Fruit fly (Drosophila melanogaster) whole organism, embryonic: ENCODE results near the gene PolD3.
A peak's percentile ranks its signal among the peaks of the same experiment; 100 is the strongest.

Experiments
- Bteb2 ChIP-seq: fragments of 200-800 bp; sonication (Bioruptor generic); optimal IDR thresholded peaks from 2 replicates; lab custom pipeline; 2016; ENCODE audit warnings: missing biosample characterization, missing genetic modification characterization
- CG10147 ChIP-seq: fragments of 200-800 bp; sonication (Bioruptor generic); optimal IDR thresholded peaks from 2 replicates; lab custom pipeline; 2019; ENCODE audit warnings: missing biosample characterization, mild to moderate bottlenecking, missing genetic modification characterization, moderate library complexity
- CG11504 ChIP-seq: fragments of 200-800 bp; sonication (Bioruptor generic); optimal IDR thresholded peaks from 3 replicates; lab custom pipeline; 2019; ENCODE audit warnings: missing biosample characterization, mild to moderate bottlenecking, missing genetic modification characterization, moderate library complexity
- CG11695 ChIP-seq: fragments of 200-800 bp; sonication (Bioruptor generic); IDR thresholded peaks from 3 replicates; pipeline ENCODE4 v1.3.6; 2022; ENCODE audit warnings: missing biosample characterization, missing genetic modification characterization
- CG13624 ChIP-seq: fragments of 200-800 bp; sonication (Bioruptor generic); optimal IDR thresholded peaks from 2 replicates; lab custom pipeline; 2016; ENCODE audit warnings: missing biosample characterization, missing genetic modification characterization
- CG1602 ChIP-seq: fragments of 200-800 bp; sonication (Bioruptor generic); optimal IDR thresholded peaks from 3 replicates; lab custom pipeline; 2016; ENCODE audit warnings: missing biosample characterization, missing genetic modification characterization
- CG17361 ChIP-seq: fragments of 200-800 bp; sonication (Bioruptor generic); IDR thresholded peaks from 3 replicates; pipeline ENCODE4 v1.3.6; 2022; ENCODE audit warnings: missing biosample characterization, missing genetic modification characterization
- CG18262 ChIP-seq: fragments of 200-800 bp; optimal IDR thresholded peaks from 3 replicates; lab custom pipeline; 2019; ENCODE audit warnings: missing biosample characterization, mild to moderate bottlenecking, missing genetic modification characterization, moderate library complexity
- CG2116 ChIP-seq: fragments of 200-800 bp; sonication (Bioruptor generic); optimal IDR thresholded peaks from 3 replicates; lab custom pipeline; 2018; ENCODE audit warnings: missing biosample characterization, mild to moderate bottlenecking, missing genetic modification characterization
- CG32532 ChIP-seq: fragments of 200-800 bp; sonication (Bioruptor generic); IDR thresholded peaks from 2 replicates; pipeline ENCODE4 v1.3.6; 2022; ENCODE audit warnings: missing biosample characterization, missing genetic modification characterization
- CG42726 ChIP-seq: fragments of 200-800 bp; sonication (Bioruptor generic); IDR thresholded peaks from 2 replicates; pipeline ENCODE4 v1.3.6; 2022; ENCODE audit warnings: missing biosample characterization, missing genetic modification characterization; ENCODE audit not compliant: partially characterized antibody
- CG43689 ChIP-seq: fragments of 200-800 bp; sonication (Bioruptor generic); IDR thresholded peaks from 2 replicates; pipeline ENCODE4 v1.3.6; 2022; ENCODE audit warnings: missing biosample characterization, missing genetic modification characterization
- CG4617 ChIP-seq: fragments of 200-800 bp; sonication (Bioruptor generic); optimal IDR thresholded peaks from 3 replicates; lab custom pipeline; 2016; ENCODE audit warnings: missing biosample characterization, missing genetic modification characterization, borderline replicate concordance
- CG6254 ChIP-seq: fragments of 200-800 bp; sonication (Bioruptor generic); optimal IDR thresholded peaks from 3 replicates; lab custom pipeline; 2017; ENCODE audit warnings: mild to moderate bottlenecking, missing biosample characterization, missing genetic modification reagents, missing genetic modification characterization
- CG8478 ChIP-seq: fragments of >200 bp; optimal IDR thresholded peaks from 2 replicates; lab custom pipeline; 2018
- CG8924 ChIP-seq: fragments of 200-800 bp; optimal IDR thresholded peaks from 3 replicates; lab custom pipeline; 2019; ENCODE audit warnings: missing biosample characterization, mild to moderate bottlenecking, missing genetic modification characterization, moderate library complexity
- CG9437 ChIP-seq: fragments of 200-800 bp; sonication (Bioruptor generic); optimal IDR thresholded peaks from 2 replicates; lab custom pipeline; 2018; ENCODE audit warnings: missing biosample characterization, mild to moderate bottlenecking, missing genetic modification characterization
- CG9817 ChIP-seq: fragments of 200-800 bp; sonication (Bioruptor generic); optimal IDR thresholded peaks from 2 replicates; lab custom pipeline; 2018; ENCODE audit warnings: missing biosample characterization, mild to moderate bottlenecking, missing genetic modification characterization, moderate library complexity
- Dll ChIP-seq: fragments of 200-800 bp; sonication (Bioruptor generic); IDR thresholded peaks from 4 replicates; pipeline ENCODE4 v1.3.6; 2022; ENCODE audit warnings: missing biosample characterization, missing genetic modification characterization; ENCODE audit not compliant: partially characterized antibody
- Doc3 ChIP-seq: fragments of 200-800 bp; sonication (Bioruptor generic); IDR thresholded peaks from 3 replicates; pipeline ENCODE4 v1.3.6; 2022; ENCODE audit warnings: missing biosample characterization, missing genetic modification characterization; ENCODE audit not compliant: partially characterized antibody
- Dref ChIP-seq: fragments of 200-800 bp; sonication (Bioruptor generic); IDR thresholded peaks from 2 replicates; pipeline ENCODE4 v1.3.6; 2022; ENCODE audit warnings: missing biosample characterization, missing genetic modification characterization
- Fer1 ChIP-seq: fragments of 200-800 bp; sonication (Bioruptor generic); optimal IDR thresholded peaks from 2 replicates; lab custom pipeline; 2017; ENCODE audit warnings: missing biosample characterization, mild to moderate bottlenecking, missing genetic modification characterization
- Scr ChIP-seq: fragments of 200-800 bp; sonication (Bioruptor generic); IDR thresholded peaks from 2 replicates; pipeline ENCODE4 v1.3.6; 2022; ENCODE audit warnings: missing biosample characterization, missing genetic modification characterization; ENCODE audit not compliant: partially characterized antibody
- Six4 ChIP-seq: fragments of 200-800 bp; sonication (Bioruptor generic); optimal IDR thresholded peaks from 2 replicates; lab custom pipeline; 2016; ENCODE audit warnings: missing biosample characterization, missing genetic modification characterization
- ara ChIP-seq: fragments of 200-800 bp; sonication (Bioruptor generic); IDR thresholded peaks from 2 replicates; pipeline ENCODE4 v1.3.6; 2022; ENCODE audit warnings: missing biosample characterization, missing genetic modification characterization
- bab2 ChIP-seq: fragments of 200-800 bp; sonication (Bioruptor generic); optimal IDR thresholded peaks from 2 replicates; lab custom pipeline; 2016; ENCODE audit warnings: missing biosample characterization, missing genetic modification characterization
- cg ChIP-seq: fragments of 200-800 bp; sonication (Bioruptor generic); optimal IDR thresholded peaks from 3 replicates; lab custom pipeline; 2019; ENCODE audit warnings: missing biosample characterization, mild to moderate bottlenecking, missing genetic modification characterization, moderate library complexity
- chm ChIP-seq: fragments of 200-800 bp; sonication (Bioruptor generic); IDR thresholded peaks from 2 replicates; pipeline ENCODE4 v1.3.6; 2022; ENCODE audit warnings: missing biosample characterization, missing genetic modification characterization
- croc ChIP-seq: fragments of 200-800 bp; sonication (Bioruptor generic); conservative IDR thresholded peaks from 3 replicates; pipeline ENCODE4 v1.3.6; 2022; ENCODE audit warnings: missing biosample characterization, missing genetic modification characterization
- fd96Cb ChIP-seq: fragments of 200-800 bp; sonication (Bioruptor generic); optimal IDR thresholded peaks from 2 replicates; lab custom pipeline; 2018; ENCODE audit warnings: missing biosample characterization, mild to moderate bottlenecking, missing genetic modification characterization, moderate library complexity
- grau ChIP-seq: fragments of 200-800 bp; optimal IDR thresholded peaks from 3 replicates; lab custom pipeline; 2019; ENCODE audit warnings: missing biosample characterization, mild to moderate bottlenecking, missing genetic modification characterization, moderate library complexity
- knrl ChIP-seq: fragments of 200-800 bp; sonication (Bioruptor generic); IDR thresholded peaks from 3 replicates; pipeline ENCODE4 v1.3.6; 2022; ENCODE audit warnings: missing biosample characterization, missing genetic modification characterization; ENCODE audit not compliant: partially characterized antibody
- lola ChIP-seq, 3 experiments: fragments of >200 bp in 2 of 3; fragments of 200-800 bp in 1 of 3; sonication (Bioruptor generic) in 1 of 3; optimal IDR thresholded peaks; 2 replicates each; lab custom pipeline; 2017 to 2019; ENCODE audit warnings: missing biosample characterization in 3 of 3, missing genetic modification characterization in 3 of 3, mild to moderate bottlenecking in 1 of 3, moderate library complexity in 1 of 3
- mld ChIP-seq: fragments of 200-800 bp; sonication (Bioruptor generic); IDR thresholded peaks from 3 replicates; pipeline ENCODE4 v1.3.6; 2022; ENCODE audit warnings: missing biosample characterization, missing genetic modification characterization; ENCODE audit not compliant: partially characterized antibody
- nmo ChIP-seq: fragments of 200-800 bp; sonication (Bioruptor generic); optimal IDR thresholded peaks from 2 replicates; lab custom pipeline; 2018; ENCODE audit warnings: missing biosample characterization, mild to moderate bottlenecking, missing genetic modification characterization, moderate library complexity
- otp ChIP-seq: fragments of 200-800 bp; sonication (Bioruptor generic); IDR thresholded peaks from 3 replicates; pipeline ENCODE4, ENCODE4 v1.3.6; 2022; ENCODE audit warnings: missing biosample characterization, missing genetic modification characterization
- pb ChIP-seq: fragments of 200-800 bp; sonication (Bioruptor generic); optimal IDR thresholded peaks from 3 replicates; lab custom pipeline; 2016; ENCODE audit warnings: missing biosample characterization, missing genetic modification characterization
- slbo ChIP-seq: fragments of 200-800 bp; sonication (Bioruptor generic); IDR thresholded peaks from 2 replicates; pipeline ENCODE4 v1.3.6; 2022; ENCODE audit warnings: missing biosample characterization, missing genetic modification characterization
- sob ChIP-seq: fragments of 200-800 bp; sonication (Bioruptor generic); IDR thresholded peaks from 2 replicates; pipeline ENCODE4 v1.3.6; 2022; ENCODE audit warnings: missing biosample characterization, missing genetic modification characterization
- tna ChIP-seq: fragments of 200-800 bp; sonication (Bioruptor generic); IDR thresholded peaks from 2 replicates; pipeline ENCODE4 v1.3.6; 2022; ENCODE audit warnings: missing biosample characterization, missing genetic modification characterization; ENCODE audit not compliant: partially characterized antibody
- trem ChIP-seq: fragments of 200-800 bp; optimal IDR thresholded peaks from 3 replicates; lab custom pipeline; 2019; ENCODE audit warnings: missing biosample characterization, mild to moderate bottlenecking, missing genetic modification characterization, moderate library complexity
- twi ChIP-seq: fragments of 200-800 bp; optimal IDR thresholded peaks from 2 replicates; lab custom pipeline; 2019; ENCODE audit warnings: missing biosample characterization, mild to moderate bottlenecking, missing genetic modification characterization, moderate library complexity
- wor ChIP-seq: fragments of 200-800 bp; sonication (Bioruptor generic); IDR thresholded peaks from 2 replicates; pipeline ENCODE4 v1.3.6; 2022; ENCODE audit warnings: missing biosample characterization, missing genetic modification characterization

Gene PolD3

dm6 chr2L:15271757-15272589 lies 15.9 kb upstream of the PolD3 start, which contains the start of gene Cul3 (continued):
- TF ChIP-seq CG9437 (peak; percentile 13), knrl (GFP tag; lab: Robert Waterston, UW) (peak; percentile 83), nmo (GFP tag; lab: Kevin White, UChicago) (peak; percentile 19), fd96Cb (tag; lab: Kevin White, UChicago) (no peak), CG18262 (tag; lab: Kevin White, UChicago) (peak; percentile 52), CG8924 (tag; lab: Kevin White, UChicago) (peak; percentile 46), chm (GFP tag; lab: Robert Waterston, UW) (no peak), CG43689 (no peak), CG8478 (lab: Kevin White, UChicago) (peak; percentile 48), CG9817 (tag; lab: Kevin White, UChicago) (peak; percentile 38), CG4617 (GFP tag; lab: Kevin White, UChicago) (peak; percentile 61), bab2 (GFP tag; lab: Kevin White, UChicago) (no peak), pb (no peak), twi (tag; lab: Kevin White, UChicago) (no peak), tna (GFP tag; lab: Robert Waterston, UW) (peak; percentile 36; the same call in 1 of the 2 replicates), mld (GFP tag; lab: Robert Waterston, UW) (peak; percentile 68), Doc3 (GFP tag; lab: Robert Waterston, UW) (peak; percentile 74), Dll (GFP tag; lab: Robert Waterston, UW) (peak; percentile 85), CG11695 (GFP tag; lab: Robert Waterston, UW) (no peak), sob (GFP tag; lab: Robert Waterston, UW) (no peak), wor (GFP tag; lab: Robert Waterston, UW) (no peak), CG11504 (tag; lab: Kevin White, UChicago) (peak; percentile 57), Dref (GFP tag; lab: Robert Waterston, UW) (peak; percentile 70), CG17361 (GFP tag; lab: Robert Waterston, UW) (peak; percentile 47; the same call in 1 of the 3 replicates), slbo (peak; percentile 56), otp (GFP tag; lab: Robert Waterston, UW) (no peak), CG10147 (GFP tag; lab: Kevin White, UChicago) (no peak), CG42726 (GFP tag; lab: Robert Waterston, UW) (peak; percentile 77), Bteb2 (GFP tag; lab: Kevin White, UChicago) (no peak), CG6254 (GFP tag; lab: Kevin White, UChicago) (no peak), Scr (GFP tag; lab: Robert Waterston, UW) (peak; percentile 85), cg (GFP tag; lab: Kevin White, UChicago) (peak; percentile 93), CG32532 (GFP tag; lab: Robert Waterston, UW) (peak; percentile 40), ara (no peak), CG2116 (GFP tag; lab: Kevin White, UChicago) (peak; percentile 28), Six4 (GFP tag; lab: Kevin White, UChicago) (no peak), lola (GFP tag; optimal IDR thresholded peaks at IDR 0.05; lab: Kevin White, UChicago) (peak in 1 of 3 experiments; percentile 8), CG13624 (GFP tag; lab: Kevin White, UChicago) (no peak), croc (no peak), trem (no peak), Fer1 (GFP tag; lab: Kevin White, UChicago) (no peak), CG1602 (peak; percentile 1), grau (peak; percentile 40)
